Fruit fly (Drosophila melanogaster) whole organism, larva: ENCODE measurements around the gene fru.
A peak's percentile ranks its signal among the peaks of the same experiment; 100 is the strongest.

Experiments
- noc ChIP-seq: fragments of 200-800 bp; sonication (Bioruptor generic); optimal IDR thresholded peaks from 3 replicates; lab custom pipeline; 2019; ENCODE audit warnings: missing biosample characterization, mild to moderate bottlenecking, missing genetic modification characterization, moderate library complexity

Gene fru

DNA sequence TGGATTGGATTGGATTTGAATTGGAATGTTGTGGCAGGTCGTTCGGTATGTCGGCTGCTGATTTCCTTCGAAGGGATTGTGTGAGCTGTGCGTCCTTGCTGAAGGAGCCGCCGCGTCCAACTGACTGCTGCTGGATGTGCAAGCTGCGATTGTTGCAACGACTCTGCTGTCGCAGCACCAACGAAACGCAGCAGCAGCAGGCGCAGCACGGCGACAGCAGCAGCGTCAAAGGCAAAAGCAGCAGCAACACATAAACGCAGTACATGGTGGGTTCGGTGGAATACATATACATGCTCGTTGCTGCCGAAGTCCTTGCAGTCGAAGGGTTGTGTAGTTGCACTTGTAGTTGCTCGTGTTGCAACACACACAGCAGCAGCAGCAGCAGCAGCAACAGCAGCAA, at the start of gene fru:
Gene fru, minus strand, starts transcription at position 101 of the 400 bp plus-strand sequence.
- TF ChIP-seq noc, result no peak

dm6 chr3R:18590754-18591153, 45.4 kb upstream of the fru start, which contains the start of gene qin:
Gene qin, plus strand, starts transcription at chr3R:18591027.
- no peak for TF ChIP-seq noc

- no peak for TF ChIP-seq noc
These were observed 40.0 kb upstream of the fru start for dm6 chr3R:18585259-18585858.

DNA sequence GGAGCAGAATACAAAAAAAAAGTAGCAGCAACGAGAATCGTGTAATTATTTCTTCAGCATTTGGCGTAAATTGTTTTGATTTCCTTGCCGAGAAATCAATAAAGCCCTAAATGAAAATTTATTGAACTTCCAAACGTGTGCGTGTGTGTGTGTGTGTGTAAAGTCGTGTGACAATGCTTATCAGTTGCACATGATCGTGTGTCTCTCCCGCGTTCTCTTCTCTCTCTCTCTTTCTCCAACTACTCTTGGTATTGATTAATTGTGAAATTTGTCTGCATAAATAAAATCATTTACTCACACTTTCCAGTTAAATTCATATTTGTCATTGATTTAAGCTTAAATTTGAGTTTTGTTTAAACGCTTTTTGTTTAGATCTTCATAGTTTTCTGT, 39.2 kb upstream of the fru start:
- no peak for TF ChIP-seq noc

- TF ChIP-seq noc, result peak; percentile 94
These were observed 38.6 kb upstream of the fru start for dm6 chr3R:18583881-18584545.

dm6 chr3R:18582236-18582635, 36.9 kb upstream of the fru start:
- TF ChIP-seq noc, result no peak

DNA sequence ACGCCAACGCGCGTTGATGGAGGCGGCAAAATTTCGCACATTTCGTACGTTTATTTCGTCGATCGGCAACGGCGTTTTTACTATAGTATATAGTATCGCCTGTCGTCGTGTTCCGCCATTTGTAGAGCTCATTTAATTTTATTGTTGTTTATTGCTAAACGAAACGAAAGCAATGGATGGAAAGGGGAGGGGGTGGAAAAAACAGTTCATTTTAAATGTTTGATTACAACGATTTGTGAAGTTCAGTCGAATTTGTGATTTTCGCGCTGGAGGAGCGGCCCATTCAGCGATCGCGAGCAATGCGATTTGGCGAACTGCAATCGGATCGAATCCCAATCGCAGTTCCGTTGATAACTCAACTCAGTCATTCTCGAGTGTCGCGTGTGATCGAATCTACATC, 35.6 kb upstream of the fru start:
- TF ChIP-seq noc, result no peak

DNA sequence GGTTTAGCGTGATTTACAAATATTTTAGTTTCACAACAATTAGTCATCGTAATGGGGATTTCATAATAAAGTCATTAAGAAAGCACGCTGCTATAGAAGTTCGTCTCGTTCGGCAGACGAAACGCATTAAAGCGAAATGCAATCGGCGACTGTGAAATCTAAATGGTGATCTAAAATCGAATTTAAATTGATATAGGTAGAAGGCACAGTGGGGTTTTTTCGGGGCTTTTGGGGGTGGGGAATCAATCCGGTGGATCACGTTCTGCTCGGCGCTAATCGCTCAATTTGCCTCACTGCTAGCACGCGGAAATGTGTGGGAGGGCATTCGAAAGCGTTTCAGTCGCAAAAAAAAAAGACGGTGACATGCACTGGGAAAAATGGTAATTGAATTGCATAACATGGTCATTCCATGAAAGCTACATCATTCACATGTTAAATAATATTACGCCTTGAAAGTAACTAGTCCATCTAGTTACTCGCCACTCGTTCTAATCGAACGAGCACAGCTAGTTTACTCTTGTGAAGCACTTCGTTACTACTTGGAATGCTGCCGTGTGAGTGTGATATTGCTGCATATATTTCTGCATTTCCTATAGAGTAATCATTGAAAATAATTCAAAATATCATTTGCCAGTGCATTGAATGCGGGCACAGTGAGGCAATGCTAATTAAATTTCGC, 32.5 kb upstream of the fru start:
- no peak for TF ChIP-seq noc

- TF ChIP-seq noc, result peak; percentile 92
These were observed 28.4 kb upstream of the fru start for dm6 chr3R:18573699-18574259.

dm6 chr3R:18572845-18573490, 27.6 kb upstream of the fru start, which contains the start of the genes CG7694 and fray:
Gene CG7694, plus strand, starts transcription at chr3R:18573091.
Gene fray, plus strand, starts transcription at chr3R:18573091.
- TF ChIP-seq noc, result no peak

DNA sequence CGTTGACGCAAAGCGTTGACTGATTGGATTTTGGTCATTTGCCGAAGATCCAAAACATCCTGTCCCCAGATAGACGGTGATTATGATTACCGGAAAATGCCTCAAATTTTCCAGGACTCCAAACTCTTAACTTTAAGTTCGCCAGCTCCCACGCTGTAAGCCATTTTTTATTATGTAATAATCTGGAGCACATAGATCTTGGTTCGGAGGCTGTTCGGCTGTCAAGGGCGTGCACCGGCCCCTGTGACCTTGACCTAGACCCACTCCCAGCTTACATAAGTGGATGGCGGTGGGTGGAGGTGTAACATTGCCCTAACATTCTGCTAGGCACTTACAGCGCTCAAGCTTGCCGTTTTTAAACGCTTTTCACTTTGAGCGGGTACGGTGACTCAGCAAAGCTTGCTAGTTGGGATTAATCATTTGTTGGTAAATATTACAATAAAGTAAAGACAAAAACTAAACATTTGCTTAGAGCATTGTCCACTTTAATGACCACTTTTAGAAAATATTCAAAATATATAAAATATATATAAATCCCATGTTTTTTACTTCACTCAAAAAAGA, 26.9 kb upstream of the fru start:
- TF ChIP-seq noc, result no peak

- no peak for TF ChIP-seq noc
These were observed 19.7 kb upstream of the fru start, which contains the start of the genes CG43210 and hemo for dm6 chr3R:18565073-18565472. Gene CG43210, minus strand, starts transcription at chr3R:18565173. Gene hemo, minus strand, starts transcription at chr3R:18565173.

DNA sequence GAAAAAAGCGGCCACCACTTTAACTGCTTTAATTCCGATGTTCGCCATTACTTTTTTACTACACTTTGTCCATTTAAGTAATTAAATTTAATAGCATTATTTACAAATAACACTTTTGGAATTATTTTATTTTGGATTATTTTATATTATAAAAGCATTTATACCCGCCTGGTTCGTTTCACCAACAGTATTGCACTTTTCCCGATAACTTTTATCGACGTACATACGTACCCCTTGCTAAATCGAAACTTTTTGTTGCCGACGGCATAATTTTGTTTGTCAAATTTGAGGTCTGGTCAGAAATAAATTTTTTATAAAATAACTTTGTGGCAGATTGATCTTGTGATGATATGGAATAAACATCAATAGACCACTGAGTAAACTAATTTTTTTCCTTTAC, 14.2 kb upstream of the fru start, which contains the start of gene CG7691:
Gene CG7691, plus strand, starts transcription at position 301 of the 400 bp plus-strand sequence.
- no peak for TF ChIP-seq noc

- no peak for TF ChIP-seq noc
These were observed 3.4 kb upstream of the fru start for dm6 chr3R:18548787-18549186.

DNA sequence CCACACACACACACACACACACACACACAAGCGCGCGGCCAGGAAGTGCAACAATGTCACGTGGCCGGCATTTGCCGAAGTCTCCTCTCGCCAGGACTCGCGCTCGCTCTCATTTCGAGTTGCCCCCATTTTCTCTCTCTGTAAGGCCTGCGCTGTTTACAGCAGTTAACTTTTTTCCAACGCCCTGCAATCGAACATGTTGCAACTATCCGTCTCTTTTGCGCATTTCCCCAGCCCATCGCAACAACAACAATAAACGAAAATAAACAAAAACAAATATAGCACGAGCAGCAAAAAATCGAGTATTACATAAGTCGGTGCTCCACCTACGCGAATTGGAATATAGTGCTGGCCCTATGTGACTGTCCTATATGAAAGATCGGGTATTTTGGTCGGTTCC, 1.6 kb upstream of the fru start:
- no peak for TF ChIP-seq noc

dm6 chr3R:18546159-18546558, 773 bp upstream of the fru start:
- TF ChIP-seq noc, result no peak
